Worm (Caenorhabditis elegans): Measurements from ENCODE around the gene npr-36.
A peak's percentile ranks its signal among the peaks of the same experiment; 100 is the strongest.

npr-36 gene

ce11 chrX:17386130-17386529, 26.6 kb downstream of the npr-36 start:
- no peak for TF ChIP-seq jun-1 (tag; optimal IDR thresholded peaks at IDR 0.05)
- TF ChIP-seq lin-39 (tag; optimal IDR thresholded peaks at IDR 0.05), result no peak
- TF ChIP-seq mdl-1 (tag; optimal IDR thresholded peaks at IDR 0.05), result no peak
- no peak for TF ChIP-seq efl-3 (GFP tag; optimal IDR thresholded peaks at IDR 0.05)
- no peak for TF ChIP-seq ces-1 (GFP tag; optimal IDR thresholded peaks at IDR 0.05)
- TF ChIP-seq dpl-1 (GFP tag; optimal IDR thresholded peaks at IDR 0.05), result no peak
- no peak for TF ChIP-seq hlh-4 (tag; optimal IDR thresholded peaks at IDR 0.05)
- TF ChIP-seq egl-27 (tag; optimal IDR thresholded peaks at IDR 0.05), result no peak
- no peak for TF ChIP-seq C16A3.4 (tag; optimal IDR thresholded peaks at IDR 0.05)
- TF ChIP-seq nhr-84 (tag; optimal IDR thresholded peaks at IDR 0.05), result no peak
- TF ChIP-seq rnt-1 (tag; optimal IDR thresholded peaks at IDR 0.05), result no peak

- no peak for TF ChIP-seq aly-2 (tag; optimal IDR thresholded peaks at IDR 0.05)
- TF ChIP-seq fkh-10 (GFP tag; optimal IDR thresholded peaks at IDR 0.05), result no peak
- TF ChIP-seq unc-98 (GFP tag; IDR thresholded peaks at IDR 0.05), result no peak
- TF ChIP-seq ces-1 (GFP tag; optimal IDR thresholded peaks at IDR 0.05), result no peak
- TF ChIP-seq C34B4.2 (tag; optimal IDR thresholded peaks at IDR 0.05), result no peak
- no peak for TF ChIP-seq fkh-4 (tag; optimal IDR thresholded peaks at IDR 0.05; ENCODE audit: borderline replicate concordance)
- no peak for TF ChIP-seq mep-1 (tag; optimal IDR thresholded peaks at IDR 0.05)
- no peak for TF ChIP-seq Y116A8C.19 (tag; optimal IDR thresholded peaks at IDR 0.05; ENCODE audit: borderline replicate concordance)
- TF ChIP-seq nhr-28 (tag; optimal IDR thresholded peaks at IDR 0.05), result no peak
- no peak for TF ChIP-seq nhr-19 (GFP tag; conservative IDR thresholded peaks at IDR 0.05)
- TF ChIP-seq ceh-82 (tag; optimal IDR thresholded peaks at IDR 0.05), result no peak
These were observed 31.0 kb downstream of the npr-36 start for ce11 chrX:17390531-17390930.

ce11 chrX:17391515-17391914, 32.0 kb downstream of the npr-36 start, which contains the start of gene F10D7.5:
F10D7.5 (minus strand) TSS chrX:17391615.
- no peak for TF ChIP-seq ztf-4 (tag; optimal IDR thresholded peaks at IDR 0.05)
- TF ChIP-seq fkh-4 (tag; optimal IDR thresholded peaks at IDR 0.05; ENCODE audit: borderline replicate concordance), result no peak
- TF ChIP-seq ceh-8 (GFP tag; optimal IDR thresholded peaks at IDR 0.05), result no peak
- no peak for TF ChIP-seq blmp-1 (tag; optimal IDR thresholded peaks at IDR 0.05)
- no peak for TF ChIP-seq snpc-4 (tag; optimal IDR thresholded peaks at IDR 0.05)
- TF ChIP-seq fkh-8 (tag; optimal IDR thresholded peaks at IDR 0.05), result no peak
- no peak for TF ChIP-seq aly-2 (tag; optimal IDR thresholded peaks at IDR 0.05)
- no peak for TF ChIP-seq grh-1 (GFP tag; IDR thresholded peaks at IDR 0.05)
- no peak for TF ChIP-seq aha-1 (tag; optimal IDR thresholded peaks at IDR 0.05)
- TF ChIP-seq pag-3 (tag; optimal IDR thresholded peaks at IDR 0.05; ENCODE audit: borderline replicate concordance, insufficient read depth), result no peak
- no peak for TF ChIP-seq unc-130 (tag; optimal IDR thresholded peaks at IDR 0.05)
- no peak for TF ChIP-seq ets-5 (GFP tag; IDR thresholded peaks at IDR 0.05)
- TF ChIP-seq mab-9 (GFP tag; IDR thresholded peaks at IDR 0.05), result no peak
- TF ChIP-seq nhr-20 (tag; optimal IDR thresholded peaks at IDR 0.05), result no peak

ce11 chrX:17392182-17392581, 32.6 kb downstream of the npr-36 start:
- TF ChIP-seq hlh-17 (GFP tag; optimal IDR thresholded peaks at IDR 0.05; ENCODE audit: borderline replicate concordance), result no peak
- TF ChIP-seq tbx-2 (tag; optimal IDR thresholded peaks at IDR 0.05), result peak; percentile 70
- peak in 1 of 2 experiments; percentile 56 for TF ChIP-seq mdl-1 (tag; optimal IDR thresholded peaks at IDR 0.05)
- peak; percentile 45 for TF ChIP-seq snpc-4 (tag; optimal IDR thresholded peaks at IDR 0.05)
- TF ChIP-seq snu-23 (GFP tag; optimal IDR thresholded peaks at IDR 0.05), result peak; percentile 86
- no peak for TF ChIP-seq efl-3 (GFP tag; optimal IDR thresholded peaks at IDR 0.05)
- TF ChIP-seq fkh-4 (tag; optimal IDR thresholded peaks at IDR 0.05; ENCODE audit: borderline replicate concordance), result no peak
- TF ChIP-seq nhr-77 (tag; optimal IDR thresholded peaks at IDR 0.05), result no peak
- peak; percentile 92 for TF ChIP-seq unc-130 (tag; optimal IDR thresholded peaks at IDR 0.05)
- TF ChIP-seq C16A3.4 (tag; optimal IDR thresholded peaks at IDR 0.05), result peak; percentile 84
- TF ChIP-seq lin-15B (tag; optimal IDR thresholded peaks at IDR 0.05), result peak; percentile 54
- TF ChIP-seq sup-37 (GFP tag; optimal IDR thresholded peaks at IDR 0.05), result no peak
- TF ChIP-seq F16B12.6 (tag; optimal IDR thresholded peaks at IDR 0.05), result peak; percentile 46
- TF ChIP-seq lin-39 (tag; optimal IDR thresholded peaks at IDR 0.05), result no peak
- TF ChIP-seq ceh-82 (tag; optimal IDR thresholded peaks at IDR 0.05), result peak; percentile 45 to 61 (median 53)
- TF ChIP-seq nhr-71 (tag; optimal IDR thresholded peaks at IDR 0.05), result peak; percentile 84
- TF ChIP-seq hpl-2 (GFP tag; optimal IDR thresholded peaks at IDR 0.05), result no peak
- TF ChIP-seq isw-1 (GFP tag; IDR thresholded peaks at IDR 0.05), result no peak
- TF ChIP-seq sox-4 (tag; optimal IDR thresholded peaks at IDR 0.05), result no peak
- TF ChIP-seq alr-1 (tag; optimal IDR thresholded peaks at IDR 0.05; ENCODE audit: borderline replicate concordance), result no peak
- TF ChIP-seq lin-35 (GFP tag; optimal IDR thresholded peaks at IDR 0.05), result peak; percentile 58 to 77
- no peak for TF ChIP-seq nhr-28 (tag; optimal IDR thresholded peaks at IDR 0.05)
- TF ChIP-seq C04F5.9 (tag; optimal IDR thresholded peaks at IDR 0.05), result no peak
- peak; percentile 30 to 62 (median 43) for TF ChIP-seq dpl-1 (GFP tag; optimal IDR thresholded peaks at IDR 0.05)
